Fruit fly (Drosophila melanogaster) whole organism, wandering third instar larva: ENCODE measurements around the gene stai.

ENCODE experiments used
- CG32264 ChIP-seq: fragments of 200-800 bp; sonication (Bioruptor generic); optimal IDR thresholded peaks from 2 replicates; lab custom pipeline; 2016; ENCODE audit warnings: missing biosample characterization, missing genetic modification characterization
- Dfd ChIP-seq: fragments of >200 bp; optimal IDR thresholded peaks from 2 replicates; lab custom pipeline; 2017; ENCODE audit warnings: missing biosample characterization, missing genetic modification characterization
- Dif ChIP-seq: fragments of 200-275, 200-300 bp; sonication (Bioruptor generic); optimal IDR thresholded peaks from 2 replicates; lab custom pipeline; 2018; ENCODE audit warnings: missing biosample characterization, missing genetic modification characterization; ENCODE audit not compliant: partially characterized antibody
- GATAd ChIP-seq: sonication (Bioruptor generic); optimal IDR thresholded peaks from 2 replicates; lab custom pipeline; 2016; ENCODE audit warnings: missing biosample characterization, missing genetic modification characterization
- HLH106 ChIP-seq: fragments of 200-800 bp; optimal IDR thresholded peaks from 3 replicates; lab custom pipeline; 2019; ENCODE audit warnings: missing biosample characterization, mild to moderate bottlenecking, missing genetic modification characterization, moderate library complexity
- OdsH ChIP-seq: fragments of 200-800 bp; sonication (Bioruptor generic); optimal IDR thresholded peaks from 2 replicates; lab custom pipeline; 2016; ENCODE audit warnings: missing biosample characterization, mild to moderate bottlenecking, missing genetic modification characterization
- Rel ChIP-seq, 2 experiments: fragments of 200-800 bp; sonication (Bioruptor generic) in 1 of 2; optimal IDR thresholded peaks; 2 replicates in 1 of 2; 3 replicates in 1 of 2; lab custom pipeline; 2016 to 2019; ENCODE audit warnings: mild to moderate bottlenecking in 2 of 2, missing biosample characterization in 2 of 2, missing genetic modification characterization in 2 of 2, moderate library complexity in 1 of 2
- Vsx2 ChIP-seq: fragments of 200-300, 225-300 bp; sonication (Bioruptor generic); optimal IDR thresholded peaks from 2 replicates; lab custom pipeline; 2018; ENCODE audit warnings: missing biosample characterization, missing genetic modification characterization; ENCODE audit not compliant: partially characterized antibody
- fru ChIP-seq: fragments of 200-800 bp; sonication (Bioruptor generic); optimal IDR thresholded peaks from 3 replicates; lab custom pipeline; 2016; ENCODE audit warnings: missing biosample characterization, mild to moderate bottlenecking, missing genetic modification characterization
- h ChIP-seq: fragments of 200-800 bp; sonication (Bioruptor generic); optimal IDR thresholded peaks from 3 replicates; lab custom pipeline; 2016; ENCODE audit warnings: missing biosample characterization, mild to moderate bottlenecking, missing genetic modification characterization

DNA sequence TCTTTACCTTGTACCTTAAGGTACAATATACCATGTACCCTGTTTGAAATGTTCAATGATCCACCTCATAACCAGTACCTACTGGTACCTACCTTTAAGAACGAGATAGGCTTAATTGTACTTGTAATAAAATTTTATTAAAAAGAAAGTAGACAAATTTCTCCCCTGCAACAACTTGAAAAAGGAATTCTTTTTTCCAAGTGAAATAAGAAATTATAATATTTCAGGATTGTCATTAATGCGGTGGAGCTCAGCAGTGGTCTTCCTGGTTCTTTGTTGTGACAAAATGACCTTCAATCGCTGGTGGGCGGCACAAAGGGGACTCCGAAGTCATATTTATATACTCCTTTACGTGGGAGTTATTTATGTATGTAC, 920 bp upstream of the stai start:
- TF ChIP-seq HLH106 (tag; lab: Kevin White, UChicago) (no peak), Dif (GFP tag; lab: Kevin White, UChicago) (no peak), fru (GFP tag; lab: Kevin White, UChicago) (no peak), OdsH (GFP tag; lab: Kevin White, UChicago) (no peak), h (GFP tag; lab: Kevin White, UChicago) (no peak), GATAd (GFP tag; lab: Kevin White, UChicago) (no peak), Rel (GFP tag; optimal IDR thresholded peaks at IDR 0.05; lab: Kevin White, UChicago) (no peak), Rel (tag; optimal IDR thresholded peaks at IDR 0.05; lab: Kevin White, UChicago) (no peak), Dfd (GFP tag; lab: Kevin White, UChicago) (no peak), Vsx2 (GFP tag; lab: Kevin White, UChicago) (no peak), CG32264 (no peak)
